Worm (Caenorhabditis elegans) whole organism, young adult: ENCODE data around the gene math-38.
"Not testable (repeated sequence)": the region's sequence is repeated elsewhere in the genome, so short reads cannot be mapped to it uniquely, and the experiment has no call there.

Source experiments
- B0035.1 ChIP-seq: sonication (generic microtip); optimal IDR thresholded peaks from 2 replicates; lab custom pipeline; 2016; ENCODE audit warnings: missing genetic modification characterization, mild to moderate bottlenecking, missing compliant biosample characterization, missing genotype, missing genetic modification reagents
- D2030.7 ChIP-seq: fragments of 200-800 bp; sonication (Bioruptor generic); IDR thresholded peaks from 2 replicates; pipeline ENCODE4 v1.3.6; 2022; ENCODE audit warnings: missing genetic modification reagents, missing genetic modification characterization, missing compliant biosample characterization
- F10E7.11 ChIP-seq: sonication (generic microtip); optimal IDR thresholded peaks from 2 replicates; lab custom pipeline; 2017; ENCODE audit warnings: mild to moderate bottlenecking, missing genetic modification characterization, moderate library complexity, missing compliant biosample characterization
- F22D6.2 ChIP-seq: sonication (generic microtip); optimal IDR thresholded peaks from 2 replicates; lab custom pipeline; 2016; ENCODE audit warnings: mild to moderate bottlenecking, missing genetic modification characterization, missing compliant biosample characterization
- F39B2.1 ChIP-seq: fragments of 200-800 bp; sonication (Bioruptor generic); IDR thresholded peaks from 2 replicates; pipeline ENCODE4 v1.3.6; 2022; ENCODE audit warnings: missing genetic modification reagents, missing genetic modification characterization, missing compliant biosample characterization
- F55B11.4 ChIP-seq: sonication (generic microtip); optimal IDR thresholded peaks from 2 replicates; lab custom pipeline; 2016; ENCODE audit warnings: missing compliant biosample characterization, missing genetic modification characterization, borderline replicate concordance; ENCODE audit not compliant: insufficient read depth
- Y53F4B.3 ChIP-seq: fragments of 200-800 bp; sonication (Bioruptor generic); IDR thresholded peaks from 2 replicates; pipeline ENCODE4 v1.3.6; 2022; ENCODE audit warnings: missing genetic modification reagents, missing genetic modification characterization, missing compliant biosample characterization
- akir-1 ChIP-seq: fragments of 200-800 bp; sonication (Bioruptor generic); optimal IDR thresholded peaks from 2 replicates; lab custom pipeline; 2018; ENCODE audit warnings: mild to moderate bottlenecking, missing genetic modification characterization, moderate library complexity, missing compliant biosample characterization
- ccch-3 ChIP-seq: fragments of 200-800 bp; sonication (Bioruptor generic); optimal IDR thresholded peaks from 2 replicates; lab custom pipeline; 2018; ENCODE audit warnings: mild to moderate bottlenecking, missing genetic modification characterization, missing compliant biosample characterization
- ceh-40 ChIP-seq: fragments of 200-800 bp; sonication (Bioruptor generic); IDR thresholded peaks from 2 replicates; pipeline ENCODE4 v1.3.6; 2022; ENCODE audit warnings: missing genetic modification characterization, missing compliant biosample characterization
- dox-1 ChIP-seq: fragments of 200-800 bp; sonication (Bioruptor generic); IDR thresholded peaks from 2 replicates; pipeline ENCODE4 v1.3.6; 2022; ENCODE audit warnings: missing genetic modification reagents, missing genetic modification characterization, missing compliant biosample characterization
- efl-1 ChIP-seq: fragments of 150-350 bp; optimal IDR thresholded peaks from 2 replicates; lab custom pipeline; 2014; ENCODE audit warnings: missing biosample characterization, missing genetic modification reagents, missing genetic modification characterization
- egl-18 ChIP-seq: fragments of 200-800 bp; sonication (Bioruptor generic); IDR thresholded peaks from 2 replicates; pipeline ENCODE4 v1.3.6; 2022; ENCODE audit warnings: missing genetic modification reagents, missing genetic modification characterization, missing compliant biosample characterization
- egrh-3 ChIP-seq: fragments of 200-800 bp; sonication (Bioruptor generic); IDR thresholded peaks from 2 replicates; pipeline ENCODE4 v1.3.6; 2022; ENCODE audit warnings: missing genetic modification reagents, missing genetic modification characterization, missing compliant biosample characterization
- fkh-3 ChIP-seq: sonication (generic microtip); optimal IDR thresholded peaks from 2 replicates; lab custom pipeline; 2016; ENCODE audit warnings: mild to moderate bottlenecking, missing genetic modification characterization, missing compliant biosample characterization
- hrde-1 ChIP-seq: sonication (generic microtip); optimal IDR thresholded peaks from 2 replicates; lab custom pipeline; 2016; ENCODE audit warnings: missing genetic modification characterization, mild to moderate bottlenecking, missing compliant biosample characterization, moderate library complexity, missing genotype, missing genetic modification reagents, borderline replicate concordance
- lag-1 ChIP-seq: fragments of 200-800 bp; sonication (Bioruptor generic); IDR thresholded peaks from 2 replicates; pipeline ENCODE4 v1.3.6; 2022; ENCODE audit warnings: missing genetic modification reagents, missing genetic modification characterization, missing compliant biosample characterization
- lin-40 ChIP-seq: sonication (generic microtip); optimal IDR thresholded peaks from 2 replicates; lab custom pipeline; 2016; ENCODE audit warnings: missing genetic modification characterization, mild to moderate bottlenecking, missing compliant biosample characterization, missing genotype, missing genetic modification reagents
- madf-10 ChIP-seq: sonication (generic microtip); optimal IDR thresholded peaks from 2 replicates; lab custom pipeline; 2016; ENCODE audit warnings: mild to moderate bottlenecking, missing genetic modification characterization, missing compliant biosample characterization
- madf-8 ChIP-seq: fragments of 200-800 bp; sonication (Bioruptor generic); conservative IDR thresholded peaks from 2 replicates; pipeline ENCODE4 v1.3.6; 2022; ENCODE audit warnings: missing genetic modification reagents, missing genetic modification characterization, missing compliant biosample characterization
- mcd-1 ChIP-seq: fragments of 200-800 bp; sonication (Bioruptor generic); IDR thresholded peaks from 2 replicates; pipeline ENCODE4 v1.3.6; 2022; ENCODE audit warnings: missing genetic modification reagents, missing genetic modification characterization, missing compliant biosample characterization
- mes-4 ChIP-seq: sonication (generic microtip); optimal IDR thresholded peaks from 2 replicates; lab custom pipeline; 2016; ENCODE audit warnings: missing genotype, missing genetic modification characterization, missing compliant biosample characterization
- mxl-1 ChIP-seq: sonication (generic microtip); optimal IDR thresholded peaks from 2 replicates; lab custom pipeline; 2016; ENCODE audit warnings: missing genetic modification characterization, missing compliant biosample characterization
- rcor-1 ChIP-seq: fragments of 200-800 bp; sonication (Bioruptor generic); IDR thresholded peaks from 2 replicates; pipeline ENCODE4 v1.3.6; 2022; ENCODE audit warnings: missing genetic modification reagents, missing genetic modification characterization, missing compliant biosample characterization
- sdz-38 ChIP-seq: sonication (generic microtip); optimal IDR thresholded peaks from 2 replicates; lab custom pipeline; 2016; ENCODE audit warnings: missing genotype, missing genetic modification characterization, missing compliant biosample characterization
- sea-2 ChIP-seq: fragments of 200-800 bp; sonication (Bioruptor generic); IDR thresholded peaks from 2 replicates; pipeline ENCODE4 v1.3.6; 2022; ENCODE audit warnings: missing genetic modification characterization, missing compliant biosample characterization
- snpc-1.1 ChIP-seq: sonication (generic microtip); optimal IDR thresholded peaks from 2 replicates; lab custom pipeline; 2017; ENCODE audit warnings: missing genetic modification characterization, mild to moderate bottlenecking, missing compliant biosample characterization, antibody characterized with exemption, moderate library complexity, missing genotype, missing genetic modification reagents; ENCODE audit not compliant: insufficient read depth
- sptf-2 ChIP-seq: fragments of 200-800 bp; sonication (Bioruptor generic); optimal IDR thresholded peaks from 2 replicates; lab custom pipeline; 2018; ENCODE audit warnings: mild to moderate bottlenecking, missing genetic modification characterization, missing compliant biosample characterization
- unc-62 ChIP-seq: fragments of 150-350 bp; optimal IDR thresholded peaks from 2 replicates; lab custom pipeline; 2014; ENCODE audit warnings: missing biosample characterization, missing genetic modification reagents, missing genetic modification characterization
- ztf-22 ChIP-seq: fragments of 200-800 bp; sonication (Bioruptor generic); optimal IDR thresholded peaks from 2 replicates; lab custom pipeline; 2018; ENCODE audit warnings: mild to moderate bottlenecking, missing genetic modification characterization, moderate library complexity, missing compliant biosample characterization

The math-38 gene

DNA sequence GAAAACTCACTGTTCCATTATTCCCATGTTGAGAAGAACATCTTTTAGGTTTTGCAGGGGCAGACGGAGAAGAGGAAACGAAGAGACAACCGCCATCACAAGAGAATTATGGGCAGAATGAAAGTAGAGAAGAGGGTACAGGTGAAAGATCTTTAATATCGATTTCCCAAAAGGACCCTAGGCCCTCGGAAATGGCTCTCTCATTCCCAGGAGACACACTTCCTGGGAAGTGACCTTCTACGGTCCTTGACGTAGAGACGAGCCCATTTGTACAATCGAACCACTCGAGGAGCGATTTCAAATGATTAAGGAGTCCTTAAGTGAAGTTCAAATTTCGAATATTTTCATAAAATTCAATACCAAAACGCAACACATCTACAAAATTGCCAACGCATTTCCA is 8.8 kb downstream of the math-38 start, which contains the start of gene fbxb-46:
fbxb-46 (minus strand) TSS at position 101 of the 400 bp plus-strand sequence.
- TF ChIP-seq hrde-1 (no peak), madf-10 (tag; lab: Kevin White, UChicago) (no peak), sdz-38 (no peak), B0035.1 (tag; lab: Kevin White, UChicago) (no peak), efl-1 (GFP tag; lab: Kevin White, UChicago) (no peak), ztf-22 (GFP tag; lab: Kevin White, UChicago) (no peak), fkh-3 (tag; lab: Kevin White, UChicago) (no peak)

DNA sequence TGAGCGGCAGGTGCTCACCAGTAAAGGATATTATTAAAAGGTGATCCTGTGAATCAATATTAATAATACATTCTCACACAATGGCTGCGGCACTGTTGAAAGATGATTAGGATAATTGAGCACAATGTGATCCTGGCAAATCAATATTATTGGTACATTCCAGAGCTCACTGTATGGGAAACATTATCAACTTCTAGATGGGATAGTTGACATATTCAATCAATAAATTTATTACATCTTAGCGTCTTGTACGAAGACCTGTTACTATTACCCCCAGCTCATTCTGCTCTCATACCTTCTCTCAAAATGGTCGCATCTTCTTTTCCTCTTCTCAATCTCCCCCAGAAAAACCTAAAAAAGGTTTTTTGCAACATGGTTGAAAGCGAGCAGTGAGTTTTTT is 11.6 kb downstream of the math-38 start, which contains the start of gene fbxb-49:
fbxb-49 (plus strand) TSS at position 301 of the 400 bp plus-strand sequence.
- TF ChIP-seq snpc-1.1 (tag; lab: Kevin White, UChicago) = no peak
- no peak for TF ChIP-seq sptf-2 (GFP tag; lab: Kevin White, UChicago)
- no peak for TF ChIP-seq B0035.1 (tag; lab: Kevin White, UChicago)
- TF ChIP-seq ceh-40 (GFP tag; lab: Robert Waterston, UW) = no peak
- TF ChIP-seq, all 124 proteins: peak for 0

DNA sequence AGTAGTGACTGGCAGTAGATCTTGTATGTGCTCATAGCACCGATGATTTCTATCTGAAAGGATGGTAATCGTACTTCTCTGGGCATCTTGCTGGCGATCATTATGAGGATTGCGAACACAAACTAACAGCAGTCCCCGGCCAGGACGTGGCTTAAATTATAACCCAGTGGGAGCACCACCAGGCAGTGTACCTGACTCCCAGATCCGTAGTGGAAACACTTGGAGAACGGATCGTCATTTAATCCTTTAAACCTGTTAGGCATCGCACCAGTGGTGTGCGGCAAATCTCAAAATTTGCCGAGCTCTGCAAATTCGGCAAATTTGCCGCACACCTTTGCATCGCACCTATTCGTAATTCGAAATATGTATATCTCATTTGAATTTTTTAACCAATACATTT is 12.1 kb downstream of the math-38 start, which contains the start of gene K05F6.8:
K05F6.8 (minus strand) TSS at position 101 of the 400 bp plus-strand sequence.
- TF ChIP-seq mcd-1 (GFP tag; lab: Robert Waterston, UW) = no peak
- TF ChIP-seq egrh-3 (GFP tag; lab: Robert Waterston, UW) = no peak
- no peak for TF ChIP-seq ceh-40 (GFP tag; lab: Robert Waterston, UW)
- TF ChIP-seq lag-1 = no peak
- no peak for TF ChIP-seq unc-62 (GFP tag; lab: Kevin White, UChicago)
- TF ChIP-seq mxl-1 (tag; lab: Kevin White, UChicago) = no peak

DNA sequence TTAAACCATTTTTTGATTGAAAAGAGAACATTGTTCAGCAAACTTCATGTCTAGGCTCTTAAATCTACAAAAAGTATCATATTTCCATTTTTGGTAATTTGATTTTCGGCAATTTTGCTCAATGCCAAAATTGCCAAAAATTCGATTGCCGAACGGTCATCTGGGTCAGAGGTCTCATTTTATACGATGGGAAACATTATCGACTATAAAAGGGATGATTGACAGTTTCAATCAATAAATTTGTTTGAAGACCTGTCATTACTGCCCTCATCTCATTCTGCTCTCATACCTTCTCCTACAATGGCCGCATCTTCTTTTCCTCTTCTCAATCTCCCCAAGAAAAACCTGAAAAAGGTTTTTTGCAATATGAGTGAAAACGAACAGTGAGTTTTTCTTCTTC is 17.9 kb downstream of the math-38 start, which contains the start of gene K05F6.14:
K05F6.14 (plus strand) TSS at position 301 of the 400 bp plus-strand sequence.
- TF ChIP-seq Y53F4B.3 (GFP tag; lab: Robert Waterston, UW) = no peak

DNA sequence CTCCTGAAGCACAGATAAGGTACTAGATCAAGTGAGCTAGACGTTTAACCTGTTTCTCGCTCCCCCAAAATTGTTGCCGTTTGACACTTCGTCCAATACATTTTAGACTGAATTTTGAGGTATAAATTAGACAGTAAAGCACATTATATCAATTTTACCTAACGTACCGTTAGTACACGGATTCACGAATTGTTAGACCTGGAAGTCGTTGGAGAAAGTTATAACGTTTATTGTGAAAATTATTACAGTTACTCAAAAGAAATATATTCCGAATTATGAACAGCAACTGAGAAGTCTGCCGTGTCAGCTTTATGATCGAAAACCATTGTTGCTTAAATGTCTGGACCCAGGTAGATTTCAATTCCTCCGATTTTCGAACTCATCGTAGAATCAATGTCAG is 18.9 kb downstream of the math-38 start:
- TF ChIP-seq ccch-3 (GFP tag; lab: Kevin White, UChicago) (no peak), egl-18 (GFP tag; lab: Robert Waterston, UW) (no peak), D2030.7 (GFP tag; lab: Robert Waterston, UW) (no peak), akir-1 (GFP tag; lab: Kevin White, UChicago) (no peak), sea-2 (no peak), mes-4 (tag; lab: Kevin White, UChicago) (no peak), ztf-22 (GFP tag; lab: Kevin White, UChicago) (no peak), lin-40 (tag; lab: Kevin White, UChicago) (no peak), F10E7.11 (no peak), dox-1 (GFP tag; lab: Robert Waterston, UW) (no peak), rcor-1 (GFP tag; lab: Robert Waterston, UW) (no peak), F22D6.2 (tag; lab: Kevin White, UChicago) (no peak), F39B2.1 (GFP tag; lab: Robert Waterston, UW) (no peak), F55B11.4 (tag; lab: Kevin White, UChicago) (no peak)
- TF ChIP-seq, all 124 proteins: peak for 0

DNA sequence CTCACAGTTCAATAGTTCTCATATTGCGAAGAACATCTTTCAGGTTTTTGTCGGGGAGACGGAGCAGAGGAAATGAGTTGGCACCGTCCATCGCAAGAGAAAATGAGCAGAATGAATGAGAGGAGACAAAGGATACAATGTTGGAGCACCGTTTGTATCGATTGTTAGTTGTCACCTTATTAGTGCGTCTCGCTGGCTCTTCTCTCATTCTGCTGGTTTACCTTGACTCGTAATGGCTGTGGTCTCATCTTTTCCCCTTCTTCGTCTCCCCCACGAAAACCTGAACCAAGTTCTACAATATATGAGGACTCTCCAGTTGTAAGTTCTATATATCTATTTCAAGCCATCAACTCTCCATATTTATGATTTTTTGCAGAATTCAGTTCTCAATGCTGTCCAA is 23.6 kb downstream of the math-38 start, which contains the start of the genes fbxb-54 and fbxb-50:
fbxb-54 (minus strand) TSS at position 101 of the 400 bp plus-strand sequence.
fbxb-50 (plus strand) TSS at position 227 of the 400 bp plus-strand sequence.
- TF ChIP-seq akir-1 (GFP tag; lab: Kevin White, UChicago); madf-8 (GFP tag; lab: Robert Waterston, UW); mxl-1 (tag; lab: Kevin White, UChicago): not testable (repeated sequence)
